Worm (Caenorhabditis elegans): Measurements from ENCODE around the gene C07A12.2.

DNA sequence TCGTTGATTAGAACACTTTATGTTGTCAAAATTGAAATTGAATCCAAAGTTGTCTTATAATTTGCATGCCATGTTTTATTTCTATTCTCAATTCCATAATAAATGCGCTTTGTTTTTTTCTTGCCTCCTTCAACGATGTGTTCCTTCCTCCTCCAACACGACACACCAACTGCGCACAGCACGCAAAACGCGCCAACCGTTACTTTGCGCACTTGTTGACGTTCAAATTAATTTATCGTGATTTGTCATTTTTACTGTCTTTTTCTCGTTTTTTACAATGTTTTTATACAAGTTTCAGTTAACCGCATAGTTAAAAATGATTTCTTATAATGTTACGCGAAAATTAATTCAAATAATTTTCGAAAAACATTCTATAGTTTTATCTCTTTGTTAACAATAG, 43.3 kb downstream of the C07A12.2 start:
- no peak for TF ChIP-seq tab-1 (GFP tag; IDR thresholded peaks at IDR 0.05)
- TF ChIP-seq klf-2 (GFP tag; conservative IDR thresholded peaks at IDR 0.05), result no peak
- no peak for TF ChIP-seq flt-1 (GFP tag; IDR thresholded peaks at IDR 0.05)
- no peak for TF ChIP-seq med-1 (GFP tag; optimal IDR thresholded peaks at IDR 0.05; ENCODE audit: insufficient read depth)
- TF ChIP-seq ztf-23 (GFP tag; IDR thresholded peaks at IDR 0.05), result no peak
- TF ChIP-seq T22C8.4 (GFP tag; IDR thresholded peaks at IDR 0.05), result no peak
- TF ChIP-seq ztf-29 (GFP tag; IDR thresholded peaks at IDR 0.05), result no peak
- TF ChIP-seq cog-1 (tag; optimal IDR thresholded peaks at IDR 0.05), result no peak
- TF ChIP-seq ref-1 (GFP tag; conservative IDR thresholded peaks at IDR 0.05), result no peak
